Comparison of ENCODE assay signal across 1 fruit fly cellular context in genomic region chr2L:9562713-9563112, dm6.
TF ChIP-seq lines count a peak whose summit lies in the region.

No protein-coding gene starts in this region.

TF ChIP-seq in whole organism, embryonic, 481 proteins besides CTCF, POLR2A, EP300 and RAD21 (continued from another document):
- TF ChIP-seq CG8290 (GFP tag; optimal IDR thresholded peaks at IDR 0.05; lab: Kevin White, UChicago) (no peak), CG8290 (tag; optimal IDR thresholded peaks at IDR 0.05; lab: Kevin White, UChicago) (peak in 1 of 2 experiments; percentile 41), toy (GFP tag; IDR thresholded peaks at IDR 0.05; lab: Robert Waterston, UW) (no peak), Fer1 (GFP tag; optimal IDR thresholded peaks at IDR 0.05; lab: Kevin White, UChicago) (peak; percentile 36), CG9932 (GFP tag; IDR thresholded peaks at IDR 0.05; lab: Robert Waterston, UW) (peak; percentile 51), CG10147 (GFP tag; optimal IDR thresholded peaks at IDR 0.05; lab: Kevin White, UChicago) (no peak), ssp (GFP tag; IDR thresholded peaks at IDR 0.05; lab: Robert Waterston, UW) (no peak), CG17359 (tag; optimal IDR thresholded peaks at IDR 0.05; lab: Kevin White, UChicago) (no peak), Nf-YB (GFP tag; optimal IDR thresholded peaks at IDR 0.05; lab: Kevin White, UChicago) (no peak), twi (tag; optimal IDR thresholded peaks at IDR 0.05; lab: Kevin White, UChicago) (no peak), CG2678 (tag; optimal IDR thresholded peaks at IDR 0.05; lab: Kevin White, UChicago) (peak; percentile 29), PHDP (tag; optimal IDR thresholded peaks at IDR 0.05; lab: Kevin White, UChicago) (no peak), Dad (GFP tag; optimal IDR thresholded peaks at IDR 0.05; lab: Kevin White, UChicago) (no peak), h (optimal IDR thresholded peaks at IDR 0.05; lab: Kevin White, UChicago) (no peak), CG18599 (GFP tag; optimal IDR thresholded peaks at IDR 0.05; lab: Kevin White, UChicago) (peak; percentile 60), CG11456 (GFP tag; IDR thresholded peaks at IDR 0.05; lab: Robert Waterston, UW) (no peak), D (optimal IDR thresholded peaks at IDR 0.05; lab: Kevin White, UChicago) (no peak), D (GFP tag; optimal IDR thresholded peaks at IDR 0.05; lab: Kevin White, UChicago) (no peak), Hmr (GFP tag; optimal IDR thresholded peaks at IDR 0.05; lab: Kevin White, UChicago) (peak; percentile 26), CG2199 (GFP tag; IDR thresholded peaks at IDR 0.05; lab: Robert Waterston, UW) (no peak), CG32767 (GFP tag; IDR thresholded peaks at IDR 0.05; lab: Robert Waterston, UW) (no peak), slou (GFP tag; optimal IDR thresholded peaks at IDR 0.05; lab: Kevin White, UChicago) (no peak), MBD-R2 (GFP tag; IDR thresholded peaks at IDR 0.05; lab: Robert Waterston, UW) (no peak), CG7839 (tag; optimal IDR thresholded peaks at IDR 0.05; lab: Kevin White, UChicago) (peak; percentile 10), ftz-f1 (GFP tag; optimal IDR thresholded peaks at IDR 0.05; lab: Kevin White, UChicago) (no peak), caup (GFP tag; optimal IDR thresholded peaks at IDR 0.05; lab: Kevin White, UChicago; ENCODE audit: severe bottlenecking) (no peak), CG2120 (GFP tag; optimal IDR thresholded peaks at IDR 0.05; lab: Kevin White, UChicago) (peak; percentile 7), CrebB (tag; optimal IDR thresholded peaks at IDR 0.05; lab: Kevin White, UChicago) (no peak), dpn (GFP tag; optimal IDR thresholded peaks at IDR 0.05; lab: Kevin White, UChicago) (no peak), Lim3 (GFP tag; IDR thresholded peaks at IDR 0.05; lab: Robert Waterston, UW) (no peak), lov (optimal IDR thresholded peaks at IDR 0.05; lab: Kevin White, UChicago) (no peak), lov (GFP tag; IDR thresholded peaks at IDR 0.05; lab: Robert Waterston, UW) (0 out of 3 replicates have a peak, but pooled peaks have one; percentile 20), Dip3 (GFP tag; optimal IDR thresholded peaks at IDR 0.05; lab: Kevin White, UChicago) (peak; percentile 4), abd-A (tag; optimal IDR thresholded peaks at IDR 0.05; lab: Kevin White, UChicago) (peak; percentile 29), Xrp1 (GFP tag; IDR thresholded peaks at IDR 0.05; lab: Robert Waterston, UW) (no peak), NC2β (GFP tag; optimal IDR thresholded peaks at IDR 0.05; lab: Kevin White, UChicago) (no peak), row (GFP tag; IDR thresholded peaks at IDR 0.05; lab: Robert Waterston, UW) (peak; percentile 22; the same call in 1 of the 3 replicates), CG14860 (GFP tag; IDR thresholded peaks at IDR 0.05; lab: Robert Waterston, UW; ENCODE audit: partially characterized antibody) (no peak), CG11696 (GFP tag; IDR thresholded peaks at IDR 0.05; lab: Robert Waterston, UW) (no peak), CG8281 (tag; optimal IDR thresholded peaks at IDR 0.05; lab: Kevin White, UChicago) (no peak)
